Worm (Caenorhabditis elegans): ENCODE results near the gene sly-1.

DNA sequence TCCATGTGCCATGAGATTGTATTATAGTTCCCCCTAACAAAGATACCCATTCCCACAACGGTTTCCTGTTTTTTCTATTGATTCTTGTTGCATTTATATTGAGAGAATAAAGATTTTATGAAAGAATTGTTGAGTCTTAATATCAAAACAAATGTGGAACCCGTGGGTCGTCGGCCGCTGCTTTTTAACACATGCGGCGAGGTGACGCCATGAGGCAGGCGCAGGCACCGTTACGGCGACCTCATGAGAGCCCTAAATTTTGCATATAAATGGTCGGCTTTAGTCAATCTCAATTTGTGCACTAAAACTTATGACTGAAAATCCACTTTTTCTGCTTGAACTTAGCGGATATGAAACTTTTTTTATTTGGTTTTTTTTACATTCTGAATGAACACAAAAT, 30.7 kb downstream of the sly-1 start:
- TF ChIP-seq him-1 (tag; optimal IDR thresholded peaks at IDR 0.05), result no peak
- no peak for TF ChIP-seq W03F9.2 (tag; optimal IDR thresholded peaks at IDR 0.05)
- no peak for TF ChIP-seq dao-5 (tag; optimal IDR thresholded peaks at IDR 0.05)
